Fruit fly (Drosophila melanogaster) whole organism, embryonic: Measurements from ENCODE around the gene CAHbeta.

ENCODE experiments used
- Atf-2 ChIP-seq: fragments of 200-800 bp; sonication (Bioruptor generic); optimal IDR thresholded peaks from 2 replicates; lab custom pipeline; 2016; ENCODE audit warnings: missing biosample characterization, missing genetic modification characterization
- B-H1 ChIP-seq: fragments of 200-800 bp; sonication (Bioruptor generic); IDR thresholded peaks from 3 replicates; pipeline ENCODE4 v1.3.6; 2022; ENCODE audit warnings: missing biosample characterization, missing genetic modification characterization
- CG10267 ChIP-seq: fragments of 200-800 bp; sonication (Bioruptor generic); optimal IDR thresholded peaks from 2 replicates; lab custom pipeline; 2018; ENCODE audit warnings: missing biosample characterization, mild to moderate bottlenecking, missing genetic modification characterization, moderate library complexity
- CG10565 ChIP-seq: fragments of 200-800 bp; sonication (Bioruptor generic); optimal IDR thresholded peaks from 3 replicates; lab custom pipeline; 2016; ENCODE audit warnings: missing biosample characterization, mild to moderate bottlenecking, missing genetic modification characterization
- CG12299 ChIP-seq: fragments of 200-800 bp; sonication (Bioruptor generic); optimal IDR thresholded peaks from 2 replicates; lab custom pipeline; 2018; ENCODE audit warnings: missing biosample characterization, mild to moderate bottlenecking, missing genetic modification characterization
- CG13424 ChIP-seq: fragments of 200-800 bp; sonication (Bioruptor generic); optimal IDR thresholded peaks from 2 replicates; lab custom pipeline; 2019; ENCODE audit warnings: missing biosample characterization, mild to moderate bottlenecking, missing genetic modification characterization, moderate library complexity
- CG15514 ChIP-seq: fragments of 200-800 bp; sonication (Bioruptor generic); optimal IDR thresholded peaks from 3 replicates; lab custom pipeline; 2017; ENCODE audit warnings: missing biosample characterization, missing genetic modification characterization, mild to moderate bottlenecking, moderate library complexity, missing genetic modification reagents
- CG15601 ChIP-seq: fragments of 200-800 bp; sonication (Bioruptor generic); optimal IDR thresholded peaks from 3 replicates; lab custom pipeline; 2019; ENCODE audit warnings: missing biosample characterization, mild to moderate bottlenecking, missing genetic modification characterization, moderate library complexity
- CG15696 ChIP-seq: fragments of 200-800 bp; sonication (Bioruptor generic); optimal IDR thresholded peaks from 2 replicates; lab custom pipeline; 2019; ENCODE audit warnings: missing biosample characterization, mild to moderate bottlenecking, missing genetic modification characterization, moderate library complexity
- CG16779 ChIP-seq: fragments of 200-800 bp; sonication (Bioruptor generic); IDR thresholded peaks from 2 replicates; pipeline ENCODE4 v1.3.6; 2022; ENCODE audit warnings: missing biosample characterization, missing genetic modification characterization
- CG3163 ChIP-seq: fragments of 200-800 bp; sonication (Bioruptor generic); optimal IDR thresholded peaks from 3 replicates; lab custom pipeline; 2016; ENCODE audit warnings: missing biosample characterization, missing genetic modification characterization
- CG34422 ChIP-seq: fragments of 200-800 bp; sonication (Bioruptor generic); IDR thresholded peaks from 3 replicates; pipeline ENCODE4 v1.3.6; 2022; ENCODE audit warnings: missing biosample characterization, missing genetic modification characterization
- CG3726 ChIP-seq: fragments of 200-800 bp; sonication (Bioruptor generic); IDR thresholded peaks from 3 replicates; pipeline ENCODE4, ENCODE4 v1.3.6; 2022; ENCODE audit warnings: missing biosample characterization, missing genetic modification characterization
- CG3838 ChIP-seq: fragments of 200-800 bp; sonication (Bioruptor generic); optimal IDR thresholded peaks from 3 replicates; lab custom pipeline; 2016; ENCODE audit warnings: missing biosample characterization, missing genetic modification characterization
- CG8765 ChIP-seq: fragments of 200-800 bp; sonication (Bioruptor generic); IDR thresholded peaks from 2 replicates; pipeline ENCODE4 v1.3.6; 2022; ENCODE audit warnings: missing biosample characterization, missing genetic modification characterization
- CG9727 ChIP-seq: fragments of 200-800 bp; sonication (Bioruptor generic); optimal IDR thresholded peaks from 3 replicates; lab custom pipeline; 2017; ENCODE audit warnings: missing biosample characterization, mild to moderate bottlenecking, missing genetic modification characterization
- CG9876 ChIP-seq: fragments of 200-800 bp; sonication (Bioruptor generic); optimal IDR thresholded peaks from 2 replicates; lab custom pipeline; 2016; ENCODE audit warnings: missing biosample characterization, missing genetic modification characterization
- CG9932 ChIP-seq: fragments of 200-800 bp; sonication (Bioruptor generic); IDR thresholded peaks from 2 replicates; pipeline ENCODE4 v1.3.6; 2022; ENCODE audit warnings: missing biosample characterization, missing genetic modification characterization
- CHES-1-like ChIP-seq: fragments of 200-800 bp; sonication (Bioruptor generic); optimal IDR thresholded peaks from 2 replicates; lab custom pipeline; 2016; ENCODE audit warnings: missing biosample characterization, missing genetic modification characterization
- Dbx ChIP-seq: fragments of 200-800 bp; sonication (Bioruptor generic); IDR thresholded peaks from 3 replicates; pipeline ENCODE4 v1.3.6; 2022; ENCODE audit warnings: missing biosample characterization, missing genetic modification characterization
- Deaf1 ChIP-seq: fragments of 200-800 bp; optimal IDR thresholded peaks from 3 replicates; lab custom pipeline; 2019; ENCODE audit warnings: missing biosample characterization, mild to moderate bottlenecking, missing genetic modification characterization, moderate library complexity
- Dll ChIP-seq: fragments of 200-800 bp; sonication (Bioruptor generic); IDR thresholded peaks from 4 replicates; pipeline ENCODE4 v1.3.6; 2022; ENCODE audit warnings: missing biosample characterization, missing genetic modification characterization; ENCODE audit not compliant: partially characterized antibody
- Gsc ChIP-seq: fragments of 200-800 bp; sonication (Bioruptor generic); IDR thresholded peaks from 2 replicates; pipeline ENCODE4 v1.3.6; 2022; ENCODE audit warnings: missing biosample characterization, missing genetic modification characterization
- Med ChIP-seq: fragments of 200-800 bp; sonication (Bioruptor generic); peaks from one replicate; lab custom pipeline; 2016; ENCODE audit warnings: missing biosample characterization, missing genetic modification characterization, mild to moderate bottlenecking, inconsistent platforms, moderate library complexity
- Pdp1 ChIP-seq, 2 experiments: fragments of 200-800 bp; sonication (Bioruptor generic); optimal IDR thresholded peaks; 3 replicates each; lab custom pipeline; 2016; ENCODE audit warnings: missing biosample characterization in 2 of 2, missing genetic modification characterization in 2 of 2, mild to moderate bottlenecking in 1 of 2, moderate library complexity in 1 of 2
- Spps ChIP-seq: fragments of 200-800 bp; sonication (Bioruptor generic); optimal IDR thresholded peaks from 2 replicates; lab custom pipeline; 2018; ENCODE audit warnings: missing biosample characterization, mild to moderate bottlenecking, missing genetic modification characterization
- Sry-δ ChIP-seq: fragments of 200-800 bp; sonication (Bioruptor generic); optimal IDR thresholded peaks from 2 replicates; lab custom pipeline; 2016; ENCODE audit warnings: missing biosample characterization, missing genetic modification characterization
- Xrp1 ChIP-seq: fragments of 200-800 bp; sonication (Bioruptor generic); IDR thresholded peaks from 2 replicates; pipeline ENCODE4 v1.3.6; 2022; ENCODE audit warnings: missing biosample characterization, missing genetic modification characterization
- ac ChIP-seq: fragments of 200-800 bp; sonication (Bioruptor generic); optimal IDR thresholded peaks from 3 replicates; lab custom pipeline; 2017; ENCODE audit warnings: missing biosample characterization, mild to moderate bottlenecking, missing genetic modification characterization
- al ChIP-seq: fragments of 200-800 bp; sonication (Bioruptor generic); IDR thresholded peaks from 2 replicates; pipeline ENCODE4 v1.3.6; 2022; ENCODE audit warnings: missing biosample characterization, missing genetic modification characterization
- amos ChIP-seq: fragments of 200-800 bp; sonication (Bioruptor generic); IDR thresholded peaks from 2 replicates; pipeline ENCODE4 v1.3.6; 2022; ENCODE audit warnings: missing biosample characterization, missing genetic modification characterization; ENCODE audit not compliant: partially characterized antibody
- ash1 ChIP-seq: fragments of 200-800 bp; sonication (Bioruptor generic); optimal IDR thresholded peaks from 2 replicates; lab custom pipeline; 2018; ENCODE audit warnings: missing biosample characterization, mild to moderate bottlenecking, missing genetic modification characterization
- bab2 ChIP-seq: fragments of 200-800 bp; sonication (Bioruptor generic); optimal IDR thresholded peaks from 2 replicates; lab custom pipeline; 2016; ENCODE audit warnings: missing biosample characterization, missing genetic modification characterization
- br ChIP-seq: fragments of >200 bp; optimal IDR thresholded peaks from 2 replicates; lab custom pipeline; 2017
- btn ChIP-seq: fragments of 200-800 bp; sonication (Bioruptor generic); optimal IDR thresholded peaks from 2 replicates; lab custom pipeline; 2016; ENCODE audit warnings: missing biosample characterization, missing genetic modification characterization
- dm ChIP-seq: fragments of 200-800 bp; sonication (Bioruptor generic); optimal IDR thresholded peaks from 3 replicates; lab custom pipeline; 2016; ENCODE audit warnings: missing biosample characterization, missing genetic modification characterization
- fd102C ChIP-seq: fragments of 200-800 bp; sonication (Bioruptor generic); optimal IDR thresholded peaks from 2 replicates; lab custom pipeline; 2018; ENCODE audit warnings: missing biosample characterization, mild to moderate bottlenecking, missing genetic modification characterization, moderate library complexity
- fru ChIP-seq: fragments of >200 bp; optimal IDR thresholded peaks from 2 replicates; lab custom pipeline; 2017
- grn ChIP-seq: fragments of 200-800 bp; sonication (Bioruptor generic); optimal IDR thresholded peaks from 3 replicates; lab custom pipeline; 2017; ENCODE audit warnings: missing biosample characterization, missing genetic modification characterization
- hbn ChIP-seq: fragments of 200-800 bp; sonication (Bioruptor generic); IDR thresholded peaks from 2 replicates; pipeline ENCODE4 v1.3.6; 2022; ENCODE audit warnings: missing biosample characterization, missing genetic modification characterization; ENCODE audit not compliant: partially characterized antibody
- hth ChIP-seq: fragments of >200 bp; optimal IDR thresholded peaks from 2 replicates; lab custom pipeline; 2017; ENCODE audit warnings: inconsistent platforms
- jigr1 ChIP-seq: fragments of 200-800 bp; sonication (Bioruptor generic); IDR thresholded peaks from 3 replicates; pipeline ENCODE4 v1.3.6; 2022; ENCODE audit warnings: missing biosample characterization, missing genetic modification characterization
- lola ChIP-seq, 3 experiments: fragments of >200 bp in 2 of 3; fragments of 200-800 bp in 1 of 3; sonication (Bioruptor generic) in 1 of 3; optimal IDR thresholded peaks; 2 replicates each; lab custom pipeline; 2017 to 2019; ENCODE audit warnings: missing biosample characterization in 3 of 3, missing genetic modification characterization in 3 of 3, mild to moderate bottlenecking in 1 of 3, moderate library complexity in 1 of 3
- otp ChIP-seq: fragments of 200-800 bp; sonication (Bioruptor generic); IDR thresholded peaks from 3 replicates; pipeline ENCODE4, ENCODE4 v1.3.6; 2022; ENCODE audit warnings: missing biosample characterization, missing genetic modification characterization
- pita ChIP-seq: fragments of 200-800 bp; sonication (Bioruptor generic); optimal IDR thresholded peaks from 2 replicates; lab custom pipeline; 2017; ENCODE audit warnings: missing biosample characterization, mild to moderate bottlenecking, missing genetic modification characterization
- sc ChIP-seq, 3 experiments: fragments of >200 bp in 2 of 3; fragments of 200-800 bp in 1 of 3; sonication (Bioruptor generic) in 1 of 3; optimal IDR thresholded peaks; 2 replicates in 2 of 3; 3 replicates in 1 of 3; lab custom pipeline; 2017; ENCODE audit warnings: mild to moderate bottlenecking in 1 of 3, missing biosample characterization in 1 of 3, missing genetic modification characterization in 1 of 3, missing genetic modification reagents in 1 of 3
- schlank ChIP-seq: fragments of 200-800 bp; sonication (Bioruptor generic); optimal IDR thresholded peaks from 2 replicates; lab custom pipeline; 2018; ENCODE audit warnings: missing biosample characterization, mild to moderate bottlenecking, missing genetic modification characterization
- toy ChIP-seq: fragments of 200-800 bp; sonication (Bioruptor generic); IDR thresholded peaks from 2 replicates; pipeline ENCODE4 v1.3.6; 2022; ENCODE audit warnings: missing biosample characterization, missing genetic modification characterization
- wor ChIP-seq: fragments of 200-800 bp; sonication (Bioruptor generic); IDR thresholded peaks from 2 replicates; pipeline ENCODE4 v1.3.6; 2022; ENCODE audit warnings: missing biosample characterization, missing genetic modification characterization
- yki ChIP-seq: fragments of >200 bp; optimal IDR thresholded peaks from 3 replicates; lab custom pipeline; 2018

Gene CAHbeta

dm6 chr3R:8962860-8963755 is 17.6 kb upstream of the CAHbeta start, which contains the start of gene ich (continued):
- TF ChIP-seq otp (GFP tag; lab: Robert Waterston, UW) (peak; percentile 33; the same call in 1 of the 3 replicates), CG13424 (tag; lab: Kevin White, UChicago) (no peak), btn (no peak), CG8765 (GFP tag; lab: Robert Waterston, UW) (peak; percentile 48; the same call in 1 of the 2 replicates), al (GFP tag; lab: Robert Waterston, UW) (no peak), Deaf1 (tag; lab: Kevin White, UChicago) (peak; percentile 83), Med (GFP tag; lab: Kevin White, UChicago) (no peak), Atf-2 (GFP tag; lab: Kevin White, UChicago) (no peak), CG3726 (GFP tag; lab: Robert Waterston, UW) (no peak), Pdp1 (GFP tag; optimal IDR thresholded peaks at IDR 0.05; lab: Kevin White, UChicago) (no peak), hth (lab: Kevin White, UChicago) (no peak), Dbx (GFP tag; lab: Robert Waterston, UW) (no peak), yki (lab: Kevin White, UChicago) (no peak), ash1 (GFP tag; lab: Kevin White, UChicago) (no peak), grn (GFP tag; lab: Kevin White, UChicago) (peak; percentile 63), sc (optimal IDR thresholded peaks at IDR 0.05; lab: Kevin White, UChicago) (no peak), sc (GFP tag; optimal IDR thresholded peaks at IDR 0.05; lab: Kevin White, UChicago) (no peak), schlank (tag; lab: Kevin White, UChicago) (no peak), CG15601 (tag; lab: Kevin White, UChicago) (no peak), wor (GFP tag; lab: Robert Waterston, UW) (no peak), CG9727 (GFP tag; lab: Kevin White, UChicago) (no peak), dm (no peak), br (no peak), jigr1 (no peak), fru (no peak), Dll (GFP tag; lab: Robert Waterston, UW) (no peak), Xrp1 (GFP tag; lab: Robert Waterston, UW) (no peak), toy (GFP tag; lab: Robert Waterston, UW) (no peak), CG3163 (GFP tag; lab: Kevin White, UChicago) (no peak)

DNA sequence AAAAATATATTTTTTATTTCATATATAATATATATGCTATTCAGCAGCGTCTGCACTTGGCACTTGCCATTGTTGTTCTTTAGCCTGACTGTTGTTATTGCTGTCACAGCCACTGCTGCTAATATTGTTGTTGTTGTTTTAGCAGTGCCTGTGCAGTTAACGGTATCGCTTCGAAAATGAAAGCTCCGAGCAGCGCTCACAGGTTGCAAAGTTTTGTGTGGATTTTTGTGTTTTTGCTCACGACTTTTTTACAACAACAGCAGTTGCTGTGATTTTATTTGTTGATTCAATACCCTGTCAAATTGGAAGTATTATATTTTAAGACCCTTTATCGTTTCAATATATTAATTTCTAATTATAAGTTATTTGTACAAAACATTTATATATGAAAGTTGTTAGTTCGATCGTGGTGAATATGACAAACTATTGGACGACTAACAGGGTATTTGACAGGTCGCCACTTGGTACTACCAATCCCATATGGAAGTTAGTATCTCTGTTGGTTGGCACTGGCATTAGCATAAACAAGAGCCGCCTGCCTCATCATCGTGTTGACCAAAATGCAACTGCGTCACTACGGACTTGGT is 16.8 kb upstream of the CAHbeta start:
- TF ChIP-seq CG15514 (GFP tag; lab: Kevin White, UChicago) = no peak
- no peak for TF ChIP-seq ac
- TF ChIP-seq fd102C (GFP tag; lab: Kevin White, UChicago) = no peak
- TF ChIP-seq CG10267 (tag; lab: Kevin White, UChicago) = peak; percentile 17
- TF ChIP-seq CG34422 (GFP tag; lab: Robert Waterston, UW) = no peak
- no peak for TF ChIP-seq CG9932 (GFP tag; lab: Robert Waterston, UW)
- no peak for TF ChIP-seq hbn (GFP tag; lab: Robert Waterston, UW)
- TF ChIP-seq CG12299 (tag; lab: Kevin White, UChicago) = no peak
- TF ChIP-seq lola (GFP tag; optimal IDR thresholded peaks at IDR 0.05; lab: Kevin White, UChicago) = no peak
- TF ChIP-seq Gsc (GFP tag; lab: Robert Waterston, UW) = no peak
- no peak for TF ChIP-seq Sry-δ
- no peak for TF ChIP-seq amos
- TF ChIP-seq bab2 (GFP tag; lab: Kevin White, UChicago) = no peak
- TF ChIP-seq CHES-1-like (GFP tag; lab: Kevin White, UChicago) = no peak
- no peak for TF ChIP-seq CG10565 (GFP tag; lab: Kevin White, UChicago)
- no peak for TF ChIP-seq CG9876 (GFP tag; lab: Kevin White, UChicago)
- no peak for TF ChIP-seq schlank (tag; lab: Kevin White, UChicago)
- TF ChIP-seq pita = no peak
- TF ChIP-seq CG16779 = no peak
- no peak for TF ChIP-seq B-H1
- TF ChIP-seq CG3838 = no peak
- TF ChIP-seq CG15696 (tag; lab: Kevin White, UChicago) = no peak
- no peak for TF ChIP-seq Spps
